Worm (Caenorhabditis elegans): ENCODE measurements around the gene F09E5.12.

F09E5.12 gene

ce11 chrII:5414040-5414439 is 43.5 kb upstream of the F09E5.12 start, which contains the start of the genes EEED8.14 and EEED8.3:
TSS of gene EEED8.14 (minus strand) at chrII:5414052.
TSS of gene EEED8.3 (plus strand) at chrII:5414276.
- TF ChIP-seq rnt-1 (tag; optimal IDR thresholded peaks at IDR 0.05) (no peak), ets-4 (tag; optimal IDR thresholded peaks at IDR 0.05) (no peak), lim-6 (tag; optimal IDR thresholded peaks at IDR 0.05) (no peak), sox-4 (tag; optimal IDR thresholded peaks at IDR 0.05) (no peak), fkh-6 (tag; optimal IDR thresholded peaks at IDR 0.05) (no peak), hlh-15 (tag; optimal IDR thresholded peaks at IDR 0.05) (no peak), npax-4 (tag; optimal IDR thresholded peaks at IDR 0.05) (no peak), pat-9 (tag; optimal IDR thresholded peaks at IDR 0.05) (no peak)

- TF ChIP-seq T23F11.4 (GFP tag; optimal IDR thresholded peaks at IDR 0.05) = no peak
- no peak for TF ChIP-seq ref-2 (tag; optimal IDR thresholded peaks at IDR 0.05)
- no peak for TF ChIP-seq zip-5 (tag; optimal IDR thresholded peaks at IDR 0.05)
- no peak for TF ChIP-seq fkh-10 (GFP tag; optimal IDR thresholded peaks at IDR 0.05)
- TF ChIP-seq C38D4.7 (GFP tag; optimal IDR thresholded peaks at IDR 0.05) = no peak
- TF ChIP-seq ets-4 (tag; optimal IDR thresholded peaks at IDR 0.05) = no peak
- TF ChIP-seq elt-2 (tag; optimal IDR thresholded peaks at IDR 0.05) = no peak
- no peak for TF ChIP-seq ceh-30 (tag; optimal IDR thresholded peaks at IDR 0.05)
- no peak for TF ChIP-seq ceh-34 (tag; optimal IDR thresholded peaks at IDR 0.05)
- TF ChIP-seq hlh-30 (tag; optimal IDR thresholded peaks at IDR 0.05; ENCODE audit: insufficient read depth) = no peak
- no peak for TF ChIP-seq ceh-9 (tag; optimal IDR thresholded peaks at IDR 0.05)
- no peak for TF ChIP-seq fax-1 (tag; optimal IDR thresholded peaks at IDR 0.05)
Observed at ce11 chrII:5412467-5412866, 41.9 kb upstream of the F09E5.12 start, which contains the start of the genes EEED8.13 and EEED8.18. TSS of gene EEED8.13 (minus strand) at chrII:5412567. TSS of gene EEED8.18 (minus strand) at chrII:5412610.

ce11 chrII:5408924-5409323 is 38.4 kb upstream of the F09E5.12 start, which contains the start of the genes EEED8.12 and EEED8.4:
TSS of gene EEED8.12 (minus strand) at chrII:5409024.
TSS of gene EEED8.4 (plus strand) at chrII:5409319.
- TF ChIP-seq sdc-2 (tag; optimal IDR thresholded peaks at IDR 0.05) (no peak), ets-4 (tag; optimal IDR thresholded peaks at IDR 0.05) (no peak), pha-4 (tag; optimal IDR thresholded peaks at IDR 0.05) (no peak), ceh-2 (tag; optimal IDR thresholded peaks at IDR 0.05) (no peak), fkh-10 (GFP tag; optimal IDR thresholded peaks at IDR 0.05) (no peak), npax-4 (tag; optimal IDR thresholded peaks at IDR 0.05) (no peak), ceh-30 (tag; optimal IDR thresholded peaks at IDR 0.05) (no peak), dve-1 (tag; optimal IDR thresholded peaks at IDR 0.05) (no peak), ceh-45 (GFP tag; IDR thresholded peaks at IDR 0.05) (no peak)

ce11 chrII:5407548-5407947 is 37.0 kb upstream of the F09E5.12 start, which contains the start of gene clec-141:
TSS of gene clec-141 (minus strand) at chrII:5407648.
- TF ChIP-seq tbx-2 (tag; optimal IDR thresholded peaks at IDR 0.05) (no peak), ceh-24 (tag; optimal IDR thresholded peaks at IDR 0.05) (no peak), unc-3 (GFP tag; conservative IDR thresholded peaks at IDR 0.05) (no peak), unc-3 (tag; optimal IDR thresholded peaks at IDR 0.05) (no peak), fkh-10 (GFP tag; optimal IDR thresholded peaks at IDR 0.05) (no peak), dmd-4 (tag; optimal IDR thresholded peaks at IDR 0.05; ENCODE audit: borderline replicate concordance) (no peak), ttx-3 (tag; optimal IDR thresholded peaks at IDR 0.05) (no peak), pha-2 (tag; optimal IDR thresholded peaks at IDR 0.05) (no peak), unc-42 (tag; optimal IDR thresholded peaks at IDR 0.05) (no peak), elt-4 (tag; optimal IDR thresholded peaks at IDR 0.05) (no peak), pax-1 (tag; optimal IDR thresholded peaks at IDR 0.05) (no peak), dve-1 (tag; optimal IDR thresholded peaks at IDR 0.05) (no peak), ceh-30 (tag; optimal IDR thresholded peaks at IDR 0.05) (no peak)

DNA sequence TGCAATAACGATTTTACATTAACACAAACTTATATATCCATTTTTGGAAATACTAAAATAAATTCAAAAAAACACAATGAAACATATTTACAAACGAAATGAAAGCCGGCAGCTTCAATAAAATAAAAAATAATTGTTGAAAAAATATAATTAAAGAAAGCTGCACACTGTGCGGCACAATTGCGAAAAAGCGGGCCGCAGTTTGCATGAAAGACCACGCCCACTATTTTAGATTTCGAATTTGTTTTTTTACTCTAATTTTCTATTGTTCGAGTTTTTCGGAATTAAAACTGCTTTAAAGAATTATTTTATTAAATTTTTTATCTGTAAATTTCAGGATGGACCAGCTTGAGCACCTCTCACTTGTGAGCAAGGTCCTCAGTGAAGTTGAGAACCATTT is 28.7 kb upstream of the F09E5.12 start, which contains the start of gene mog-5:
mog-5 (plus strand) TSS at position 338 of the 400 bp plus-strand sequence.
- TF ChIP-seq sox-2 (GFP tag; IDR thresholded peaks at IDR 0.05) (no peak; the same call in 1 of the 2 replicates), K02D7.2 (tag; optimal IDR thresholded peaks at IDR 0.05) (no peak), fkh-6 (tag; optimal IDR thresholded peaks at IDR 0.05) (no peak), pha-4 (tag; optimal IDR thresholded peaks at IDR 0.05) (no peak), ceh-30 (tag; optimal IDR thresholded peaks at IDR 0.05) (no peak), pha-2 (tag; optimal IDR thresholded peaks at IDR 0.05) (peak; percentile 32), syd-9 (tag; optimal IDR thresholded peaks at IDR 0.05) (no peak), nfya-1 (tag; optimal IDR thresholded peaks at IDR 0.05) (peak; percentile 32), Y22D7AL.16 (tag; optimal IDR thresholded peaks at IDR 0.05) (no peak), eyg-1 (tag; optimal IDR thresholded peaks at IDR 0.05) (no peak), unc-42 (tag; optimal IDR thresholded peaks at IDR 0.05) (peak; percentile 65), pag-3 (tag; optimal IDR thresholded peaks at IDR 0.05; ENCODE audit: borderline replicate concordance) (no peak), elt-2 (tag; optimal IDR thresholded peaks at IDR 0.05) (no peak), sox-4 (tag; optimal IDR thresholded peaks at IDR 0.05) (peak; percentile 55), unc-55 (GFP tag; optimal IDR thresholded peaks at IDR 0.05) (no peak), odd-2 (tag; optimal IDR thresholded peaks at IDR 0.05) (peak; percentile 64), ceh-31 (tag; optimal IDR thresholded peaks at IDR 0.05) (peak; percentile 11), tbx-2 (tag; optimal IDR thresholded peaks at IDR 0.05) (peak; percentile 50), unc-3 (GFP tag; conservative IDR thresholded peaks at IDR 0.05) (no peak), unc-3 (tag; optimal IDR thresholded peaks at IDR 0.05) (no peak)

Measured in whole organism, late embryonic.